Worm (Caenorhabditis elegans) whole organism, dauer: ENCODE data around the gene dhs-9.

ENCODE experiments used
- unc-62 ChIP-seq: sonication (generic microtip); optimal IDR thresholded peaks from 2 replicates; lab custom pipeline; 2017; ENCODE audit warnings: missing biosample characterization, missing genetic modification reagents, missing genetic modification characterization

dhs-9 gene

ce11 chrIII:5367995-5368899 lies at the start of gene dhs-9:
Gene dhs-9 (minus strand): TSS chrIII:5368045.
- no peak for TF ChIP-seq unc-62 (GFP tag; lab: Kevin White, UChicago)

DNA sequence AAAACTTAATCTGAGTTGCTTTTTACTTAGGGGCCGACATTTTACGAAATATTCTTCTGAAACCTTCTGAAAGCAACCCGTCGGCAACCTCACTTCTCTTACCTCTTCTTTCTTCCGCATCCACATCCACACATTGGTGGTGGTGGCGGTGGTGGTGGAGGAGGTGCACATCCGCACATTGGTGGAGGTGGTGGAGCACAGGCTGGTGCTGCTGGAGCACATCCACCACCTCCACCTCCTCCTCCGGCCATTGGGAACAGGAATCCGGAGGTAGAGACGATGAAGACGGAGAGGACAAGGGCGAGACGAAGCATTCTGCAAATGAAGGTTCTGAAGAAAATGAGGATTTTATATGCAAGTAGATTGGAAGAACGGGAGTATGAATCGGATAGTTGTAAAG lies 45.8 kb upstream of the dhs-9 start, which contains the start of gene grl-22:
Gene grl-22, minus strand, starts transcription at position 332 of the 400 bp plus-strand sequence.
- no peak for TF ChIP-seq unc-62 (GFP tag; lab: Kevin White, UChicago)

DNA sequence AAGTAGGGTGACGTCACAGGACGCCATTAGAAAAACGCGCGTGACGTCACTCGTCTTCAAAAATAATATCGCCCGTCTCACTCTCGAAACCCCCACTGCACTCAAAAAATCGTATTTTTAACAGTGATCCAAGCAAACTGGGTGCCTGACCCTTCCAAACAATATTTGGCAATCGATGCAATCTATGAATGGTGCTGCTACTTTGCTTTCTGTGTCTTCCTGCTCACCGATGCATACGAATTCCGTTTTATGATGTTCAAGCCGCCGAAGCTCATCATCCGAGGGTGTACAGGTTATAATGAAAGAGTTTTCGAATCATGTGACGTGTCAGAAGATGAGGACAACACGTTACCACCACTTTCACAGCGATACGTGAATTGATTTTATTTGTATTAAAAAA lies 39.7 kb upstream of the dhs-9 start, which contains the start of gene W03A5.1:
Gene W03A5.1, plus strand, starts transcription at position 301 of the 400 bp plus-strand sequence.
- TF ChIP-seq unc-62 (GFP tag; lab: Kevin White, UChicago), result no peak

ce11 chrIII:5407060-5407459 lies 39.2 kb upstream of the dhs-9 start:
- TF ChIP-seq unc-62 (GFP tag; lab: Kevin White, UChicago), result no peak

- TF ChIP-seq unc-62 (GFP tag; lab: Kevin White, UChicago), result no peak
Measured at ce11 chrIII:5406314-5406713, 38.5 kb upstream of the dhs-9 start.

- TF ChIP-seq unc-62 (GFP tag; lab: Kevin White, UChicago), result no peak
Measured at ce11 chrIII:5405628-5406084, 37.8 kb upstream of the dhs-9 start, which contains the start of the genes W03A5.2 and Y32H12A.8. Gene W03A5.2 (plus strand): TSS chrIII:5406034. Gene Y32H12A.8 (minus strand): TSS chrIII:5406037.

- TF ChIP-seq unc-62 (GFP tag; lab: Kevin White, UChicago), result no peak
Measured at ce11 chrIII:5404998-5405397, 37.2 kb upstream of the dhs-9 start.

DNA sequence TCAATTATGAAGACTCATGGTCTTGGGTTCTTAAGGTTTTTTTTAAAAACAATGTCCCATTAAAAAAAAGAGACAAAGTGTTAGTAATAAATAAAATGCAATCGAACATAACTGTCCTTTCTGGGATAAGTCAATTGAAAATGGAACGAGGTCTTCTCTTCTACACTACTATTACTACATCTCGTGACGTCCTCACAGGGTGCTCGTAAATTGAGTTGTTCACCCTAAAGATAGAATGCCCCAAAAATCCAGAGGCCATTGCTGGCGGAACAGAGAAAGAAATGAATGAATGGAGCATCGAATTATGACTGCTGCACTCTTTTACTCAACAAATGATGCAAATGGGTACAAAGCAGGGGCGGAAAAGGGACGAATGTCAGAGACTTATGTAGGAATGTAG lies 34.6 kb upstream of the dhs-9 start:
- no peak for TF ChIP-seq unc-62 (GFP tag; lab: Kevin White, UChicago)

DNA sequence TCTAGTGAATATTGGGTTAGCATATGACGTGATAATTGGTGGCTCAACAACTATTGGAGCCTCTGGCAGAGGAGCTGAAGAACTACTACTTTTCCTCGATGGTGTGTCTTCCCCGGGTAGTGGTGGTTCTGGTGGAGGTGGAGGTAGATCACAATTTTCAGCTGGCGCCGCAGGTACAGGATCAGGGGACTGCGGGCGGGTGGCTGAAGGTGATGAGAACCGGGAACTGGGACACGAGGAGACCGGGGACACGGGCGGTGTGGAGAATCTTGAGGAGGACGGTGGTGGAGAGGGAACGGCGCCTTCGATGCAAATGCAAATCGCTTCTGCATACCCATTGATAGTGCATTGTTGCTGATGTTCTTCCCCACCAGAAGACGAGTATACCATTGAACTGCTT lies 27.9 kb upstream of the dhs-9 start:
- TF ChIP-seq unc-62 (GFP tag; lab: Kevin White, UChicago), result no peak

DNA sequence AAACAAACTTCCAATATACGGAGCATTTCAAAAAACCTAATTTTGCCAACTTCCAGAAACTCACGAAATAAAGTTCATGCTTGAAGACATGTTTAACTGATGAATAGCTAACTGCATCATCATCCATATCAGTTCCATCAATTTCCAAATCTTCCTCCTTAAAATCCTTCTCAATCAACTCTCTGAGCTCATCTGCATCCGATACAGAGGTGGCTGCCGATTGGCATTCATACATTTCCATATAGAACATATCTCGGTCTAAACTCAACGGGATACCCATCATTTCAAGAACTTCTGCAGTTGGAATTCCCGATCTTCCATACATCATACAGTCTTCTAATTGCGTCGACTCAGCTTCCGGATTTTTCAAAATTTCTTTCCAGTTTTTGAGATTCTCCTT lies 21.5 kb upstream of the dhs-9 start:
- TF ChIP-seq unc-62 (GFP tag; lab: Kevin White, UChicago), result no peak

ce11 chrIII:5388113-5388512 lies 20.3 kb upstream of the dhs-9 start:
- no peak for TF ChIP-seq unc-62 (GFP tag; lab: Kevin White, UChicago)

ce11 chrIII:5385315-5385714 lies 17.5 kb upstream of the dhs-9 start, which contains the start of gene Y32H12A.7:
Gene Y32H12A.7 (minus strand): TSS chrIII:5385415.
- no peak for TF ChIP-seq unc-62 (GFP tag; lab: Kevin White, UChicago)

ce11 chrIII:5382073-5382472 lies 14.2 kb upstream of the dhs-9 start, which contains the start of gene Y32H12A.6:
Gene Y32H12A.6 (minus strand): TSS chrIII:5382173.
- TF ChIP-seq unc-62 (GFP tag; lab: Kevin White, UChicago), result no peak

DNA sequence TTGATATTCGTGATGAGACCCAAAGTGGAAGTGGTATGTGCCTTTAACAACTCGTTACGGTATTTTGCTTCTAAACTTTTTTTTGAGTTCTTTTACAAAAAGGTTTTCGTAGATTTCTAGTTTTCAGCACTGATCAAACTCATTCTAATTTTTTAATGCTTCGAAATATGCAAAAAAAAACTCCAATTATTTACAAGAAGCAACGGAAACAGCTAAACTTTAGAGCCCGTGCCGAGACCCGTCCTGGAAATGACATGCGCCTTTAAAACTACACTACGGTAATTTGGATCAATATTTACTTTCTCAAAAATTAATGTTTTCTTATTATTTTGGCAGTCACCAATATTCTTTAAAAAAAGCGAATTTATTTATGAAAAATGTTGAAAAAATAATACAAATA lies 12.7 kb upstream of the dhs-9 start:
- no peak for TF ChIP-seq unc-62 (GFP tag; lab: Kevin White, UChicago)

DNA sequence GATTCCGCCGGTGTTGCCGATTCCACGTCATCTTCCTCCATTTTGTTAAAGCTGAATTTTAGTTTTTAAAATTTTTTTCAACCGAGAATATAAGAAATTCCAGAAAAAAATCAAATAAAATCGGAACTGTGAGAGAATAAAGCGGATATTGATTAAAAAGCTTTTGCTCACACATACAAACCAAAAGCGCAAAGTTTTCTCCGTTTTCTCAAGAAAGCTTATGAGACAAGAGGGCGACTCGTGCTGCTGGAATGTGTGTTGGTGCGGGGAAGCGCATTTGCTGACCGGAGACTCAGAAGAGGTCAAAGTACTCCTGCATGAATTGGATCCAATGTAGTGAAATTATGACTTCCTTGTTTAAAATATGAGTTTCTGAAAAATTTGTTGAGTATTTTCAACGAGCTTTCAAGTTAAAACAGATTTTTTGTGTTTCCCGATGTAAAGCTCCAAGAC lies 12.1 kb upstream of the dhs-9 start, which contains the start of gene paqr-2:
Gene paqr-2, minus strand, starts transcription at position 51 of the 453 bp plus-strand sequence.
- no peak for TF ChIP-seq unc-62 (GFP tag; lab: Kevin White, UChicago)

- TF ChIP-seq unc-62 (GFP tag; lab: Kevin White, UChicago), result no peak
Measured at ce11 chrIII:5375001-5375532, 7.2 kb upstream of the dhs-9 start.
